Worm (Caenorhabditis elegans) whole organism, L4 larva: ENCODE results near the gene sde-2.
A peak's percentile ranks its signal among the peaks of the same experiment; 100 is the strongest.

ENCODE experiments used
- F10B5.3 ChIP-seq: sonication (generic microtip); optimal IDR thresholded peaks from 2 replicates; lab custom pipeline; 2016; ENCODE audit warnings: mild to moderate bottlenecking, missing genetic modification characterization, missing compliant biosample characterization
- F37D6.2 ChIP-seq: sonication (generic microtip); optimal IDR thresholded peaks from 2 replicates; lab custom pipeline; 2016; ENCODE audit warnings: mild to moderate bottlenecking, missing genetic modification characterization, missing compliant biosample characterization
- F49E8.2 ChIP-seq: sonication (generic microtip); optimal IDR thresholded peaks from 2 replicates; lab custom pipeline; 2016; ENCODE audit warnings: missing compliant biosample characterization, mild to moderate bottlenecking, missing genetic modification characterization, borderline replicate concordance
- T20F7.1 ChIP-seq: fragments of 200-800 bp; sonication (Bioruptor generic); optimal IDR thresholded peaks from 2 replicates; lab custom pipeline; 2018; ENCODE audit warnings: mild to moderate bottlenecking, missing genetic modification characterization, missing compliant biosample characterization
- T26A8.4 ChIP-seq: fragments of 200-800 bp; sonication (Bioruptor generic); IDR thresholded peaks from 2 replicates; pipeline ENCODE4 v1.3.6; 2022; ENCODE audit warnings: missing genetic modification characterization, missing compliant biosample characterization
- Y105C5A.15 ChIP-seq: fragments of 200-800 bp; sonication (Bioruptor generic); IDR thresholded peaks from 2 replicates; pipeline ENCODE4 v1.3.6; 2022; ENCODE audit warnings: missing genetic modification characterization, missing compliant biosample characterization
- Y48G9A.11 ChIP-seq: fragments of 200-800 bp; sonication (Bioruptor generic); IDR thresholded peaks from 2 replicates; pipeline ENCODE4 v1.3.6; 2022; ENCODE audit warnings: missing genetic modification reagents, missing genetic modification characterization, missing compliant biosample characterization
- aha-1 ChIP-seq: fragments of 150-350 bp; peaks from one replicate; lab custom pipeline; 2014; ENCODE audit warnings: missing biosample characterization, missing genetic modification characterization
- ceh-20 ChIP-seq: fragments of 200-800 bp; sonication (Bioruptor generic); IDR thresholded peaks from 2 replicates; pipeline ENCODE4 v1.3.6; 2022; ENCODE audit warnings: missing genetic modification reagents, missing genetic modification characterization, missing compliant biosample characterization
- ctbp-1 ChIP-seq: fragments of 200-800 bp; sonication (Bioruptor generic); IDR thresholded peaks from 2 replicates; pipeline ENCODE4 v1.3.6; 2022; ENCODE audit warnings: missing genetic modification reagents, missing genetic modification characterization, missing compliant biosample characterization
- daf-16 ChIP-seq, 3 experiments: sonication (generic microtip); optimal IDR thresholded peaks; 2 replicates each; lab custom pipeline; 2016 to 2017; ENCODE audit warnings: missing genetic modification characterization in 3 of 3, missing genetic modification reagents in 3 of 3, mild to moderate bottlenecking in 2 of 3, missing compliant biosample characterization in 2 of 3, missing biosample characterization in 1 of 3, moderate library complexity in 1 of 3
- dmd-6 ChIP-seq: fragments of 200-800 bp; sonication (Bioruptor generic); IDR thresholded peaks from 2 replicates; pipeline ENCODE4 v1.3.6; 2022; ENCODE audit warnings: missing genetic modification reagents, missing genetic modification characterization, missing compliant biosample characterization
- dpl-1 ChIP-seq: fragments of 150-350 bp; optimal IDR thresholded peaks from 2 replicates; lab custom pipeline; 2014; ENCODE audit warnings: missing biosample characterization, missing genetic modification reagents, missing genetic modification characterization
- duxl-1 ChIP-seq: sonication (generic microtip); optimal IDR thresholded peaks from 2 replicates; lab custom pipeline; 2016; ENCODE audit warnings: mild to moderate bottlenecking, missing genetic modification characterization, moderate library complexity, missing compliant biosample characterization; ENCODE audit not compliant: poor library complexity
- dve-1 ChIP-seq: sonication (generic microtip); optimal IDR thresholded peaks from 2 replicates; lab custom pipeline; 2017; ENCODE audit warnings: antibody characterized with exemption, mild to moderate bottlenecking, missing genetic modification characterization, missing compliant biosample characterization; ENCODE audit not compliant: insufficient read depth
- egl-27 ChIP-seq: sonication (generic microtip); optimal IDR thresholded peaks from 3 replicates; lab custom pipeline; 2017; ENCODE audit warnings: missing biosample characterization, missing genetic modification reagents, missing genetic modification characterization
- egl-43 ChIP-seq: fragments of 200-800 bp; sonication (Bioruptor generic); IDR thresholded peaks from 2 replicates; pipeline ENCODE4 v1.3.6; 2022; ENCODE audit warnings: missing genetic modification reagents, missing genetic modification characterization, missing compliant biosample characterization
- fkh-10 ChIP-seq: fragments of 150-350 bp; optimal IDR thresholded peaks from 2 replicates; lab custom pipeline; 2014; ENCODE audit warnings: missing biosample characterization, missing genetic modification reagents, missing genetic modification characterization
- hlh-11 ChIP-seq: fragments of 200-800 bp; sonication (Bioruptor generic); optimal IDR thresholded peaks from 2 replicates; lab custom pipeline; 2018; ENCODE audit warnings: mild to moderate bottlenecking, missing genetic modification characterization, missing compliant biosample characterization
- hmg-1.1 ChIP-seq: fragments of 200-800 bp; sonication (Bioruptor generic); IDR thresholded peaks from 2 replicates; pipeline ENCODE4 v1.3.6; 2022; ENCODE audit warnings: missing genetic modification reagents, missing genetic modification characterization, missing compliant biosample characterization
- jun-1 ChIP-seq: fragments of 150-350 bp; optimal IDR thresholded peaks from 2 replicates; lab custom pipeline; 2014; ENCODE audit warnings: missing biosample characterization, missing genetic modification reagents, missing genetic modification characterization
- lin-1 ChIP-seq: fragments of 200-800 bp; sonication (Bioruptor generic); IDR thresholded peaks from 2 replicates; pipeline ENCODE4 v1.3.6; 2022; ENCODE audit warnings: missing genetic modification reagents, missing genetic modification characterization, missing compliant biosample characterization
- lin-13 ChIP-seq: fragments of 150-350 bp; optimal IDR thresholded peaks from 2 replicates; lab custom pipeline; 2014; ENCODE audit warnings: missing biosample characterization, missing genetic modification reagents, missing genetic modification characterization
- lin-15B ChIP-seq: fragments of 150-350 bp; sonication (generic microtip); optimal IDR thresholded peaks from 3 replicates; lab custom pipeline; 2014; ENCODE audit warnings: missing biosample characterization, missing genetic modification characterization
- lin-38 ChIP-seq: fragments of 200-800 bp; sonication (Bioruptor generic); IDR thresholded peaks from 2 replicates; pipeline ENCODE4 v1.3.6; 2022; ENCODE audit warnings: missing genetic modification reagents, missing genetic modification characterization, missing compliant biosample characterization
- lin-39 ChIP-seq: fragments of 150-350 bp; optimal IDR thresholded peaks from 2 replicates; lab custom pipeline; 2014; ENCODE audit warnings: missing biosample characterization, missing genetic modification reagents, missing genetic modification characterization
- lsy-2 ChIP-seq, 2 experiments: fragments of 150-350 bp in 1 of 2; sonication (generic microtip) in 1 of 2; optimal IDR thresholded peaks; 2 replicates each; lab custom pipeline; 2014 to 2017; ENCODE audit warnings: missing biosample characterization in 2 of 2, missing genetic modification characterization in 2 of 2
- mdl-1 ChIP-seq, 2 experiments: fragments of 150-350 bp in 1 of 2; sonication (generic microtip) in 1 of 2; optimal IDR thresholded peaks; 2 replicates each; lab custom pipeline; 2014 to 2017; ENCODE audit warnings: missing biosample characterization in 2 of 2, missing genetic modification characterization in 2 of 2
- mep-1 ChIP-seq: fragments of 150-350 bp; sonication (generic microtip); optimal IDR thresholded peaks from 3 replicates; lab custom pipeline; 2014; ENCODE audit warnings: missing biosample characterization, missing genetic modification characterization
- mes-2 ChIP-seq: sonication (generic microtip); optimal IDR thresholded peaks from 2 replicates; lab custom pipeline; 2016; ENCODE audit warnings: missing genotype, mild to moderate bottlenecking, missing genetic modification characterization, missing compliant biosample characterization; ENCODE audit not compliant: poor library complexity, severe bottlenecking
- mxl-2 ChIP-seq: fragments of 200-800 bp; sonication (Bioruptor generic); conservative IDR thresholded peaks from 2 replicates; pipeline ENCODE4 v1.3.6; 2022; ENCODE audit warnings: missing genetic modification reagents, missing genetic modification characterization, missing compliant biosample characterization
- nhr-102 ChIP-seq: sonication (generic microtip); optimal IDR thresholded peaks from 2 replicates; lab custom pipeline; 2016; ENCODE audit warnings: mild to moderate bottlenecking, missing genetic modification characterization, moderate library complexity, missing compliant biosample characterization
- nhr-11 ChIP-seq: fragments of 150-350 bp; optimal IDR thresholded peaks from 2 replicates; lab custom pipeline; 2014; ENCODE audit warnings: missing biosample characterization, missing genetic modification characterization
- nhr-111 ChIP-seq: fragments of 200-800 bp; sonication (Bioruptor generic); optimal IDR thresholded peaks from 2 replicates; lab custom pipeline; 2018; ENCODE audit warnings: mild to moderate bottlenecking, missing genetic modification characterization, missing compliant biosample characterization
- nhr-237 ChIP-seq: sonication (generic microtip); optimal IDR thresholded peaks from 2 replicates; lab custom pipeline; 2017; ENCODE audit warnings: missing biosample characterization, missing genetic modification characterization
- nhr-28 ChIP-seq: fragments of 150-350 bp; optimal IDR thresholded peaks from 2 replicates; lab custom pipeline; 2014; ENCODE audit warnings: missing biosample characterization, missing genetic modification characterization
- nhr-48 ChIP-seq: sonication (generic microtip); optimal IDR thresholded peaks from 2 replicates; lab custom pipeline; 2016; ENCODE audit warnings: mild to moderate bottlenecking, missing genetic modification characterization, missing compliant biosample characterization
- nhr-6 ChIP-seq: fragments of 150-350 bp; optimal IDR thresholded peaks from 2 replicates; lab custom pipeline; 2014; ENCODE audit warnings: missing biosample characterization, missing genetic modification characterization
- pha-4 ChIP-seq, 2 experiments: fragments of 150-350 bp in 1 of 2; fragments of 200-800 bp in 1 of 2; sonication (Bioruptor generic) in 1 of 2; IDR thresholded peaks in 1 of 2; optimal IDR thresholded peaks in 1 of 2; 2 replicates each; pipeline versions ENCODE4 v1.3.6 to Lab custom; 2014 to 2022; ENCODE audit warnings: missing genetic modification characterization in 2 of 2, missing genetic modification reagents in 2 of 2, missing biosample characterization in 1 of 2, missing compliant biosample characterization in 1 of 2
- rbr-2 ChIP-seq: sonication (generic microtip); optimal IDR thresholded peaks from 2 replicates; lab custom pipeline; 2016; ENCODE audit warnings: missing genotype, missing genetic modification characterization, missing compliant biosample characterization
- snpc-1.2 ChIP-seq: fragments of 200-800 bp; sonication (Bioruptor generic); IDR thresholded peaks from 2 replicates; pipeline ENCODE4 v1.3.6; 2022; ENCODE audit warnings: missing genetic modification reagents, missing genetic modification characterization, missing compliant biosample characterization
- spr-1 ChIP-seq: sonication (generic microtip); optimal IDR thresholded peaks from 2 replicates; lab custom pipeline; 2016; ENCODE audit warnings: mild to moderate bottlenecking, missing genetic modification characterization, missing compliant biosample characterization
- spr-3 ChIP-seq: fragments of 200-800 bp; sonication (Bioruptor generic); optimal IDR thresholded peaks from 2 replicates; lab custom pipeline; 2018; ENCODE audit warnings: mild to moderate bottlenecking, missing genetic modification characterization, missing compliant biosample characterization
- tra-1 ChIP-seq: fragments of 200-800 bp; sonication (Bioruptor generic); IDR thresholded peaks from 2 replicates; pipeline ENCODE4 v1.3.6; 2022; ENCODE audit warnings: missing genetic modification reagents, missing genetic modification characterization, missing compliant biosample characterization
- unc-130 ChIP-seq: sonication (generic microtip); optimal IDR thresholded peaks from 2 replicates; lab custom pipeline; 2016; ENCODE audit warnings: missing genetic modification reagents, missing genetic modification characterization, missing compliant biosample characterization
- unc-39 ChIP-seq: sonication (generic microtip); optimal IDR thresholded peaks from 2 replicates; lab custom pipeline; 2017; ENCODE audit warnings: missing biosample characterization, missing genetic modification characterization
- ztf-11 ChIP-seq: fragments of 150-350 bp; optimal IDR thresholded peaks from 2 replicates; lab custom pipeline; 2014; ENCODE audit warnings: missing biosample characterization, missing genetic modification characterization
- ztf-7 ChIP-seq: fragments of 150-350 bp; optimal IDR thresholded peaks from 2 replicates; lab custom pipeline; 2014; ENCODE audit warnings: missing biosample characterization, missing genetic modification characterization

The sde-2 gene

DNA sequence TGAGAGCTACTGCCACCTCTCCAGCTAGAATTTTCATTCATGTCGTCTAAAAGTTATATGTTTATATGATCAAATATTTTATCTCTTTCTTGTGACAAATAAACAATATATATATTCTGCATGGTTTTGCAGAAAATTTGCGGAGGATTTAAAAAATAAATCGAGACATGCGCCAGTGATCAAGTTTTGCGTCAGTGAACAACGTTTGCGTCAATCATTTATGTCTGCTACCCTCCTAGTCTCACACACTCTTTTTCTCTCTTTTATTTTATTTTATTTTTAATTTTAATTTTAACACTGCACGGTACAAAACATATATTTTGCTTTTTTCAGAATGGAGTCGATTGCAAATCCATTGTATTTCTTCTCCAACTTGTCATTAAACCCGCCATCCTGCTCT lies 51.2 kb downstream of the sde-2 start, which contains the start of the genes tag-65 and ccz-1:
Gene tag-65, minus strand, starts transcription at position 46 of the 400 bp plus-strand sequence.
Gene ccz-1, plus strand, starts transcription at position 334 of the 400 bp plus-strand sequence.
- TF ChIP-seq spr-1, result peak; percentile 54
- TF ChIP-seq mep-1 (tag; lab: Kevin White, UChicago), result peak; percentile 91
- no peak for TF ChIP-seq mxl-2 (GFP tag; lab: Robert Waterston, UW)
- peak in 1 of 2 experiments; percentile 95 for TF ChIP-seq lsy-2 (tag; optimal IDR thresholded peaks at IDR 0.05; lab: Kevin White, UChicago)
- TF ChIP-seq unc-39, result no peak
- TF ChIP-seq nhr-6, result peak; percentile 94
- peak; percentile 66 for TF ChIP-seq F10B5.3 (tag; lab: Kevin White, UChicago)
- TF ChIP-seq lin-1 (GFP tag; lab: Robert Waterston, UW), result peak; percentile 15; the same call in 1 of the 2 replicates
- peak; percentile 39 for TF ChIP-seq spr-3 (GFP tag; lab: Kevin White, UChicago)
- TF ChIP-seq snpc-1.2, result peak; percentile 54; the same call in 1 of the 2 replicates
- TF ChIP-seq F49E8.2 (tag; lab: Kevin White, UChicago), result peak; percentile 72
- TF ChIP-seq dpl-1 (GFP tag; lab: Kevin White, UChicago), result peak; percentile 87
- peak; percentile 85 for TF ChIP-seq nhr-102 (tag; lab: Kevin White, UChicago)
- no peak for TF ChIP-seq lin-39 (tag; lab: Kevin White, UChicago)
- TF ChIP-seq ztf-11 (tag; lab: Kevin White, UChicago), result no peak
- no peak for TF ChIP-seq ztf-7 (tag; lab: Kevin White, UChicago)
- peak; percentile 41 for TF ChIP-seq jun-1 (tag; lab: Kevin White, UChicago)
- peak; percentile 83 for TF ChIP-seq aha-1 (tag; lab: Kevin White, UChicago)
- TF ChIP-seq lin-15B (tag; lab: Kevin White, UChicago), result no peak
- TF ChIP-seq F37D6.2, result peak; percentile 76
- peak; percentile 76 for TF ChIP-seq nhr-48 (tag; lab: Kevin White, UChicago)
- peak; percentile 75 for TF ChIP-seq duxl-1 (tag; lab: Kevin White, UChicago)
- TF ChIP-seq rbr-2 (tag; lab: Kevin White, UChicago), result peak; percentile 78
- TF ChIP-seq egl-43 (GFP tag; lab: Robert Waterston, UW), result no peak
- 0 out of 2 replicates have a peak, but pooled peaks have one; percentile 49 for TF ChIP-seq Y48G9A.11
- no peak for TF ChIP-seq tra-1 (GFP tag; lab: Robert Waterston, UW)
- TF ChIP-seq Y105C5A.15, result no peak
- TF ChIP-seq daf-16 (GFP tag; optimal IDR thresholded peaks at IDR 0.05; lab: Kevin White, UChicago), result peak; percentile 22 to 69
- TF ChIP-seq daf-16 (tag; optimal IDR thresholded peaks at IDR 0.05; lab: Kevin White, UChicago), result no peak
- peak; percentile 77; the same call in 1 of the 2 replicates for TF ChIP-seq hmg-1.1 (GFP tag; lab: Robert Waterston, UW)
- TF ChIP-seq unc-130 (GFP tag; lab: Kevin White, UChicago), result peak; percentile 62
- peak; percentile 90 for TF ChIP-seq mes-2 (tag; lab: Kevin White, UChicago)
- no peak for TF ChIP-seq nhr-111 (GFP tag; lab: Kevin White, UChicago)
- TF ChIP-seq nhr-11 (tag; lab: Kevin White, UChicago), result peak; percentile 38
- peak; percentile 40 for TF ChIP-seq lin-13 (GFP tag; lab: Kevin White, UChicago)
- TF ChIP-seq nhr-237, result no peak
- TF ChIP-seq pha-4 (GFP tag; IDR thresholded peaks at IDR 0.05; lab: Robert Waterston, UW), result peak; percentile 71
- no peak for TF ChIP-seq pha-4 (tag; optimal IDR thresholded peaks at IDR 0.05; lab: Kevin White, UChicago)
- peak; percentile 90 for TF ChIP-seq lin-38 (GFP tag; lab: Robert Waterston, UW)
- TF ChIP-seq mdl-1 (tag; optimal IDR thresholded peaks at IDR 0.05; lab: Kevin White, UChicago), result peak in 1 of 2 experiments; percentile 27
- TF ChIP-seq hlh-11 (tag; lab: Kevin White, UChicago), result peak; percentile 73
- TF ChIP-seq T26A8.4 (GFP tag; lab: Robert Waterston, UW), result peak; percentile 87
- TF ChIP-seq T20F7.1 (GFP tag; lab: Kevin White, UChicago), result peak; percentile 85
- TF ChIP-seq egl-27 (tag; lab: Kevin White, UChicago), result no peak
- TF ChIP-seq fkh-10 (GFP tag; lab: Kevin White, UChicago), result peak; percentile 80
- peak; percentile 70; the same call in 1 of the 2 replicates for TF ChIP-seq ceh-20 (GFP tag; lab: Robert Waterston, UW)
- peak; percentile 81 for TF ChIP-seq dmd-6 (GFP tag; lab: Robert Waterston, UW)
- peak; percentile 92 for TF ChIP-seq dve-1 (tag; lab: Kevin White, UChicago)
- TF ChIP-seq ctbp-1 (GFP tag; lab: Robert Waterston, UW), result peak; percentile 73; the same call in 1 of the 2 replicates
- TF ChIP-seq nhr-28 (tag; lab: Kevin White, UChicago), result peak; percentile 49
